Fruit fly (Drosophila melanogaster): ENCODE data around the gene Pfdn5.

Pfdn5 gene

DNA sequence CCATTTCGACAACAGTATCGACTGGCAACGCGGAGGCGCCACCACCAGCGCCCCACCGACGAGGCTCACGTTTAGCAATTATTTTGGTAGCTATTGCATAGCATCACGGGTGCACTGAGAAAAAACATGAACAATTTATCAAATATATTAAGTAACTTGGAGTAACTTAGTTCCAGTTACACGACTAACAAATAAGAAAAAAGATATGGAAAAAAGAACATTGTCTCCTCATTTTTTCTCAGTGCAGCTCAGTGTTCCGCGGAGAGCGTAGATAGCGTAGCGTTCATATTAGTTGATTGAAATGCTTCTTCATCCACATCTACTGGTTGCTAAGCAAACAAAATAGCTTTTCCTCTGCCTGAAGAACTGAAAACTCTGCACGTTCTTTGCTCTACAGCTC lies 28.5 kb downstream of the Pfdn5 start (continued):
- TF ChIP-seq sqz (GFP tag; optimal IDR thresholded peaks at IDR 0.05) (no peak), jumu (GFP tag; optimal IDR thresholded peaks at IDR 0.05) (no peak), CG32767 (GFP tag; IDR thresholded peaks at IDR 0.05) (no peak), CG2120 (GFP tag; optimal IDR thresholded peaks at IDR 0.05) (peak; percentile 33), Hand (GFP tag; optimal IDR thresholded peaks at IDR 0.05) (no peak), CG8290 (GFP tag; optimal IDR thresholded peaks at IDR 0.05) (no peak), CG8290 (tag; optimal IDR thresholded peaks at IDR 0.05) (no peak), CG7839 (tag; optimal IDR thresholded peaks at IDR 0.05) (peak; percentile 15), Kr (GFP tag; optimal IDR thresholded peaks at IDR 0.05) (no peak), kay (GFP tag; optimal IDR thresholded peaks at IDR 0.05) (no peak), sens (GFP tag) (peak; percentile 75), CG14441 (GFP tag; IDR thresholded peaks at IDR 0.05) (no peak), bowl (GFP tag; IDR thresholded peaks at IDR 0.05) (no peak), CG18599 (GFP tag; optimal IDR thresholded peaks at IDR 0.05) (peak; percentile 35), CTCF (GFP tag; optimal IDR thresholded peaks at IDR 0.05) (no peak), Ssrp (tag; optimal IDR thresholded peaks at IDR 0.05) (no peak), sim (GFP tag; IDR thresholded peaks at IDR 0.05) (no peak), lab (GFP tag; optimal IDR thresholded peaks at IDR 0.05) (peak; percentile 22), Usf (GFP tag; optimal IDR thresholded peaks at IDR 0.05) (no peak), Sox102F (GFP tag; optimal IDR thresholded peaks at IDR 0.05) (peak; percentile 8), Ets65A (GFP tag) (no peak)

DNA sequence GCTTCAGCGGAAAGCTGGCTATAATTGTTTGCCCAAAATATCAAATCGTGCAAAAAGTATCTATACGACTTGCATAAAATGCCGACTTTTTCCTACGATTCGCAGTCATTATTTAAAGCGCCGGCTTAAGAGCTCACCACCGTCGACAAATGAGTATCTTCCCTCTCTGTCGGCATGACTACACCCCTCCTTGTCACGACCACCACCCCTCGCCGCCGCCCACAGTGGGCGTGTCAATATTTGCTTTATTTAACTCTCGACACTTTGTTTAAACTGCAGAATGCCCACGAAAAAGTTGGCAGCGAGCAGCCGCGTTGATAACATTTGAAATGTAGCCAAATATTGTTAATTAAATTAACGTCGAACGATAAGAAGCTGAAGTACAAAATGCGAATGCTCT lies 31.4 kb downstream of the Pfdn5 start:
- TF ChIP-seq scrt (GFP tag; optimal IDR thresholded peaks at IDR 0.05): no peak
- TF ChIP-seq CG3281 (GFP tag; optimal IDR thresholded peaks at IDR 0.05): peak; percentile 8
- TF ChIP-seq onecut (GFP tag; IDR thresholded peaks at IDR 0.05): no peak
- no peak for TF ChIP-seq wdn (GFP tag; IDR thresholded peaks at IDR 0.05)
- no peak for TF ChIP-seq ci (GFP tag; IDR thresholded peaks at IDR 0.05)
- TF ChIP-seq CG12942 (GFP tag; optimal IDR thresholded peaks at IDR 0.05): no peak
- TF ChIP-seq CG12071 (GFP tag; optimal IDR thresholded peaks at IDR 0.05): peak; percentile 17
- TF ChIP-seq Scr (GFP tag; IDR thresholded peaks at IDR 0.05; ENCODE audit: partially characterized antibody): no peak
- TF ChIP-seq CG16863 (GFP tag; optimal IDR thresholded peaks at IDR 0.05): no peak
- TF ChIP-seq D19A (tag; optimal IDR thresholded peaks at IDR 0.05): no peak
- no peak for TF ChIP-seq CG11398 (GFP tag; optimal IDR thresholded peaks at IDR 0.05)
- no peak for TF ChIP-seq bigmax (GFP tag; optimal IDR thresholded peaks at IDR 0.05)
- no peak for TF ChIP-seq vnd (GFP tag; IDR thresholded peaks at IDR 0.05; ENCODE audit: partially characterized antibody)
- TF ChIP-seq CG4820 (GFP tag; optimal IDR thresholded peaks at IDR 0.05): no peak
- peak; percentile 64 for TF ChIP-seq CG18599 (GFP tag; optimal IDR thresholded peaks at IDR 0.05)
- TF ChIP-seq CG11504 (tag; optimal IDR thresholded peaks at IDR 0.05): no peak
- TF ChIP-seq CG1647 (GFP tag; optimal IDR thresholded peaks at IDR 0.05): no peak
- no peak for TF ChIP-seq Ets65A (GFP tag)
- no peak for TF ChIP-seq hbn (GFP tag; IDR thresholded peaks at IDR 0.05; ENCODE audit: partially characterized antibody)
- TF ChIP-seq CG10366 (GFP tag; IDR thresholded peaks at IDR 0.05): no peak
- peak; percentile 78 for TF ChIP-seq Med (GFP tag)
- TF ChIP-seq CG13296 (GFP tag; optimal IDR thresholded peaks at IDR 0.05): no peak
- no peak for TF ChIP-seq CG13123 (GFP tag; optimal IDR thresholded peaks at IDR 0.05)
- peak; percentile 57 for TF ChIP-seq schlank (tag; optimal IDR thresholded peaks at IDR 0.05)
- TF ChIP-seq TFAM (GFP tag; optimal IDR thresholded peaks at IDR 0.05): no peak
- TF ChIP-seq Oaz (GFP tag; IDR thresholded peaks at IDR 0.05): no peak
- TF ChIP-seq ac (GFP tag; optimal IDR thresholded peaks at IDR 0.05): no peak
- TF ChIP-seq Hmr (GFP tag; optimal IDR thresholded peaks at IDR 0.05): peak; percentile 19
- TF ChIP-seq CG10654 (GFP tag; optimal IDR thresholded peaks at IDR 0.05): no peak
- TF ChIP-seq CG6765 (GFP tag; optimal IDR thresholded peaks at IDR 0.05): peak; percentile 46
- no peak for TF ChIP-seq crc (GFP tag; optimal IDR thresholded peaks at IDR 0.05)
- TF ChIP-seq Dp (GFP tag; optimal IDR thresholded peaks at IDR 0.05): no peak
- no peak for TF ChIP-seq chn (GFP tag; optimal IDR thresholded peaks at IDR 0.05)
- TF ChIP-seq D (optimal IDR thresholded peaks at IDR 0.05): no peak
- no peak for TF ChIP-seq D (GFP tag; optimal IDR thresholded peaks at IDR 0.05)

Measured in whole organism, embryonic.